Fruit fly (Drosophila melanogaster) whole organism, embryonic: Measurements from ENCODE around the gene WDR79.
A peak's percentile ranks its signal among the peaks of the same experiment; 100 is the strongest.

Source experiments
- Adf1 ChIP-seq: fragments of 200-800 bp; sonication (Bioruptor generic); IDR thresholded peaks from 2 replicates; pipeline ENCODE4 v1.3.6; 2022; ENCODE audit warnings: missing biosample characterization, missing genetic modification characterization
- B-H2 ChIP-seq: fragments of 200-800 bp; sonication (Bioruptor generic); optimal IDR thresholded peaks from 2 replicates; lab custom pipeline; 2018; ENCODE audit warnings: missing biosample characterization, mild to moderate bottlenecking, missing genetic modification characterization
- Blimp-1 ChIP-seq: fragments of 200-800 bp; sonication (Bioruptor generic); optimal IDR thresholded peaks from 3 replicates; lab custom pipeline; 2018; ENCODE audit warnings: missing biosample characterization, missing genetic modification characterization, mild to moderate bottlenecking, moderate library complexity, missing genetic modification reagents
- Bteb2 ChIP-seq: fragments of 200-800 bp; sonication (Bioruptor generic); optimal IDR thresholded peaks from 2 replicates; lab custom pipeline; 2016; ENCODE audit warnings: missing biosample characterization, missing genetic modification characterization
- CG1024 ChIP-seq: fragments of 200-800 bp; sonication (Bioruptor generic); IDR thresholded peaks from 2 replicates; pipeline ENCODE4 v1.3.6; 2022; ENCODE audit warnings: missing biosample characterization, missing genetic modification characterization
- CG10321 ChIP-seq: fragments of 200-800 bp; sonication (Bioruptor generic); IDR thresholded peaks from 2 replicates; pipeline ENCODE4 v1.3.6; 2022; ENCODE audit warnings: missing biosample characterization, missing genetic modification characterization
- CG10431 ChIP-seq: fragments of 200-800 bp; sonication (Bioruptor generic); optimal IDR thresholded peaks from 3 replicates; lab custom pipeline; 2018; ENCODE audit warnings: missing biosample characterization, mild to moderate bottlenecking, missing genetic modification characterization
- CG11695 ChIP-seq: fragments of 200-800 bp; sonication (Bioruptor generic); IDR thresholded peaks from 3 replicates; pipeline ENCODE4 v1.3.6; 2022; ENCODE audit warnings: missing biosample characterization, missing genetic modification characterization
- CG12391 ChIP-seq: fragments of 200-800 bp; sonication (Bioruptor generic); optimal IDR thresholded peaks from 3 replicates; lab custom pipeline; 2018; ENCODE audit warnings: missing biosample characterization, mild to moderate bottlenecking, missing genetic modification characterization, moderate library complexity
- CG15514 ChIP-seq: fragments of 200-800 bp; sonication (Bioruptor generic); optimal IDR thresholded peaks from 3 replicates; lab custom pipeline; 2017; ENCODE audit warnings: missing biosample characterization, missing genetic modification characterization, mild to moderate bottlenecking, moderate library complexity, missing genetic modification reagents
- CG16815 ChIP-seq: fragments of 200-800 bp; sonication (Bioruptor generic); optimal IDR thresholded peaks from 3 replicates; lab custom pipeline; 2017; ENCODE audit warnings: missing biosample characterization, mild to moderate bottlenecking, missing genetic modification characterization
- CG2875 ChIP-seq: fragments of 200-800 bp; sonication (Bioruptor generic); optimal IDR thresholded peaks from 2 replicates; lab custom pipeline; 2017; ENCODE audit warnings: missing biosample characterization, mild to moderate bottlenecking, missing genetic modification characterization, missing genetic modification reagents
- CG30403 ChIP-seq: fragments of 200-800 bp; sonication (Bioruptor generic); optimal IDR thresholded peaks from 3 replicates; lab custom pipeline; 2016; ENCODE audit warnings: missing biosample characterization, missing genetic modification characterization
- CG32772 ChIP-seq: fragments of 200-800 bp; sonication (Bioruptor generic); IDR thresholded peaks from 2 replicates; pipeline ENCODE4 v1.3.6; 2022; ENCODE audit warnings: missing biosample characterization, missing genetic modification characterization
- CG3407 ChIP-seq: fragments of 200-800 bp; sonication (Bioruptor generic); optimal IDR thresholded peaks from 2 replicates; lab custom pipeline; 2018; ENCODE audit warnings: missing biosample characterization, mild to moderate bottlenecking, missing genetic modification characterization
- CG5180 ChIP-seq: fragments of 200-800 bp; sonication (Bioruptor generic); optimal IDR thresholded peaks from 3 replicates; lab custom pipeline; 2017; ENCODE audit warnings: missing biosample characterization, missing genetic modification characterization, mild to moderate bottlenecking, moderate library complexity, missing genetic modification reagents
- CG5245 ChIP-seq: fragments of 200-800 bp; sonication (Bioruptor generic); optimal IDR thresholded peaks from 3 replicates; lab custom pipeline; 2016; ENCODE audit warnings: missing biosample characterization, missing genetic modification characterization
- CG6689 ChIP-seq: fragments of 200-800 bp; sonication (Bioruptor generic); IDR thresholded peaks from 2 replicates; pipeline ENCODE4 v1.3.6; 2022; ENCODE audit warnings: missing biosample characterization, missing genetic modification characterization
- CG6813 ChIP-seq: fragments of 200-800 bp; sonication (Bioruptor generic); optimal IDR thresholded peaks from 2 replicates; lab custom pipeline; 2017; ENCODE audit warnings: missing biosample characterization, missing genetic modification characterization, mild to moderate bottlenecking, moderate library complexity, missing genetic modification reagents
- CoRest ChIP-seq: fragments of 200-800 bp; sonication (Bioruptor generic); optimal IDR thresholded peaks from 3 replicates; lab custom pipeline; 2018; ENCODE audit warnings: missing biosample characterization, mild to moderate bottlenecking, missing genetic modification characterization, moderate library complexity
- D19B ChIP-seq: fragments of 200-800 bp; sonication (Bioruptor generic); optimal IDR thresholded peaks from 2 replicates; lab custom pipeline; 2017; ENCODE audit warnings: missing biosample characterization, mild to moderate bottlenecking, missing genetic modification characterization
- Dref ChIP-seq: fragments of 200-800 bp; sonication (Bioruptor generic); IDR thresholded peaks from 2 replicates; pipeline ENCODE4 v1.3.6; 2022; ENCODE audit warnings: missing biosample characterization, missing genetic modification characterization
- E2f2 ChIP-seq: fragments of 200-800 bp; sonication (Bioruptor generic); IDR thresholded peaks from 2 replicates; pipeline ENCODE4 v1.3.6; 2022; ENCODE audit warnings: missing biosample characterization, missing genetic modification characterization
- Gug ChIP-seq: fragments of 200-800 bp; sonication (Bioruptor generic); IDR thresholded peaks from 4 replicates; pipeline ENCODE4 v1.3.6; 2022; ENCODE audit warnings: missing biosample characterization, missing genetic modification characterization
- Hr3 ChIP-seq: fragments of 200-800 bp; sonication (Bioruptor generic); optimal IDR thresholded peaks from 3 replicates; lab custom pipeline; 2016; ENCODE audit warnings: missing biosample characterization, missing genetic modification characterization
- Hsf ChIP-seq: fragments of 200-800 bp; sonication (Bioruptor generic); optimal IDR thresholded peaks from 3 replicates; lab custom pipeline; 2016; ENCODE audit warnings: missing biosample characterization, missing genetic modification characterization
- Optix ChIP-seq: fragments of 200-800 bp; sonication (Bioruptor generic); IDR thresholded peaks from 3 replicates; pipeline ENCODE4 v1.3.6; 2022; ENCODE audit warnings: missing biosample characterization, missing genetic modification characterization
- Six4 ChIP-seq: fragments of 200-800 bp; sonication (Bioruptor generic); optimal IDR thresholded peaks from 2 replicates; lab custom pipeline; 2016; ENCODE audit warnings: missing biosample characterization, missing genetic modification characterization
- Sox102F ChIP-seq: fragments of 200-800 bp; sonication (Bioruptor generic); optimal IDR thresholded peaks from 2 replicates; lab custom pipeline; 2018; ENCODE audit warnings: missing biosample characterization, mild to moderate bottlenecking, missing genetic modification characterization, moderate library complexity
- Tbp ChIP-seq: fragments of >200 bp; optimal IDR thresholded peaks from 2 replicates; lab custom pipeline; 2018; ENCODE audit warnings: missing biosample characterization, missing genetic modification characterization
- Xrp1 ChIP-seq: fragments of 200-800 bp; sonication (Bioruptor generic); IDR thresholded peaks from 2 replicates; pipeline ENCODE4 v1.3.6; 2022; ENCODE audit warnings: missing biosample characterization, missing genetic modification characterization
- ash1 ChIP-seq: fragments of 200-800 bp; sonication (Bioruptor generic); optimal IDR thresholded peaks from 2 replicates; lab custom pipeline; 2018; ENCODE audit warnings: missing biosample characterization, mild to moderate bottlenecking, missing genetic modification characterization
- az2 ChIP-seq: fragments of 200-800 bp; sonication (Bioruptor generic); optimal IDR thresholded peaks from 3 replicates; lab custom pipeline; 2016; ENCODE audit warnings: missing biosample characterization, missing genetic modification characterization
- cad ChIP-seq: fragments of >200 bp; optimal IDR thresholded peaks from 2 replicates; lab custom pipeline; 2017; ENCODE audit warnings: missing biosample characterization, missing genetic modification characterization
- dpn ChIP-seq, 2 experiments: fragments of 200-800 bp; sonication (Bioruptor generic); optimal IDR thresholded peaks; 3 replicates each; lab custom pipeline; 2016; ENCODE audit warnings: missing biosample characterization in 2 of 2, missing genetic modification characterization in 2 of 2
- ems ChIP-seq: fragments of 200-800 bp; sonication (Bioruptor generic); optimal IDR thresholded peaks from 3 replicates; lab custom pipeline; 2016; ENCODE audit warnings: missing biosample characterization, missing genetic modification characterization
- fd102C ChIP-seq: fragments of 200-800 bp; sonication (Bioruptor generic); optimal IDR thresholded peaks from 2 replicates; lab custom pipeline; 2018; ENCODE audit warnings: missing biosample characterization, mild to moderate bottlenecking, missing genetic modification characterization, moderate library complexity
- h ChIP-seq: fragments of >200 bp; optimal IDR thresholded peaks from 2 replicates; lab custom pipeline; 2017
- hbn ChIP-seq: fragments of 200-800 bp; sonication (Bioruptor generic); IDR thresholded peaks from 2 replicates; pipeline ENCODE4 v1.3.6; 2022; ENCODE audit warnings: missing biosample characterization, missing genetic modification characterization; ENCODE audit not compliant: partially characterized antibody
- insv ChIP-seq, 2 experiments: fragments of 200-800 bp; sonication (Bioruptor generic); optimal IDR thresholded peaks; 3 replicates each; lab custom pipeline; 2016 to 2018; ENCODE audit warnings: missing biosample characterization in 2 of 2, missing genetic modification characterization in 2 of 2
- luna ChIP-seq: fragments of 200-800 bp; sonication (Bioruptor generic); optimal IDR thresholded peaks from 2 replicates; lab custom pipeline; 2016; ENCODE audit warnings: missing biosample characterization, missing genetic modification characterization
- maf-S ChIP-seq: fragments of 200-800 bp; sonication (Bioruptor generic); optimal IDR thresholded peaks from 2 replicates; lab custom pipeline; 2016; ENCODE audit warnings: missing biosample characterization, missing genetic modification characterization
- nmo ChIP-seq: fragments of 200-800 bp; sonication (Bioruptor generic); optimal IDR thresholded peaks from 2 replicates; lab custom pipeline; 2018; ENCODE audit warnings: missing biosample characterization, mild to moderate bottlenecking, missing genetic modification characterization, moderate library complexity
- nom ChIP-seq: fragments of 200-800 bp; sonication (Bioruptor generic); optimal IDR thresholded peaks from 2 replicates; lab custom pipeline; 2017; ENCODE audit warnings: missing biosample characterization, missing genetic modification characterization, mild to moderate bottlenecking, moderate library complexity, missing genetic modification reagents
- pnt ChIP-seq: fragments of 200-800 bp; sonication (Bioruptor generic); optimal IDR thresholded peaks from 3 replicates; lab custom pipeline; 2016; ENCODE audit warnings: missing biosample characterization, missing genetic modification characterization
- rib ChIP-seq: fragments of 200-800 bp; sonication (Bioruptor generic); IDR thresholded peaks from 2 replicates; pipeline ENCODE4 v1.3.6; 2022; ENCODE audit warnings: missing biosample characterization, missing genetic modification characterization
- slbo ChIP-seq: fragments of 200-800 bp; sonication (Bioruptor generic); IDR thresholded peaks from 2 replicates; pipeline ENCODE4 v1.3.6; 2022; ENCODE audit warnings: missing biosample characterization, missing genetic modification characterization
- slp2 ChIP-seq: fragments of 200-800 bp; sonication (Bioruptor generic); optimal IDR thresholded peaks from 2 replicates; lab custom pipeline; 2016; ENCODE audit warnings: missing biosample characterization, missing genetic modification characterization
- so ChIP-seq: fragments of 200-800 bp; sonication (Bioruptor generic); IDR thresholded peaks from 3 replicates; pipeline ENCODE4 v1.3.6; 2022; ENCODE audit warnings: missing biosample characterization, missing genetic modification characterization
- sr ChIP-seq: fragments of 200-800 bp; sonication (Bioruptor generic); IDR thresholded peaks from 3 replicates; pipeline ENCODE4 v1.3.6; 2022; ENCODE audit warnings: missing biosample characterization, missing genetic modification characterization
- tx ChIP-seq: fragments of 200-800 bp; sonication (Bioruptor generic); optimal IDR thresholded peaks from 2 replicates; lab custom pipeline; 2016; ENCODE audit warnings: missing biosample characterization, missing genetic modification characterization
- usp ChIP-seq: fragments of >200 bp; optimal IDR thresholded peaks from 2 replicates; lab custom pipeline; 2017; ENCODE audit warnings: missing biosample characterization, missing genetic modification characterization
- zen ChIP-seq: fragments of 200-800 bp; sonication (Bioruptor generic); optimal IDR thresholded peaks from 3 replicates; lab custom pipeline; 2018; ENCODE audit warnings: missing biosample characterization, mild to moderate bottlenecking, missing genetic modification characterization, moderate library complexity

WDR79 gene

DNA sequence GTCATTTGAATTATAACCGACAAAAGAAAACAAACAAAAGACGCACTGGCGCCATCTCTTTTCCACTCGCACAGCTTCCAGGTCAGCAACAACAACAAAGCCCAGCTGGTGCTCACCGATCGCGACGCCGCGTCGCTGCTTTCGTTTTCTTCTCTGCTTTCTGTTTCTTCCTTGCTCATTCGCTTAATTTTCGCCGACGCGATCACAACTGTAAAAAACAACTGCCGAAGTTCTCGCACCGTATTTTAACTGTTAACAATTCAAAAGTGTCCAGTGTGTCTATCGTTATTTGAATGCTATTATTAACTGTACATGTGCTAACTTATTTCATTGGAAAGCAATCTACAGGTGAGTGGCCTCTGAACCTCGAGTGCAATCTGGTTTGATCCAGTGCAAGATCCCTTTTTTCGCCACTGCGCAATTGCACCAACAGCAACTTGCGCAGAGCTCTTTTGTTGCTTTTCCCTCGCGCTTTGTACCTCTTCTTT is 27.3 kb downstream of the WDR79 start, which contains the start of gene stai (continued):
- TF ChIP-seq CG12391 (tag; lab: Kevin White, UChicago) (no peak), CG15514 (GFP tag; lab: Kevin White, UChicago) (no peak), CG5180 (GFP tag; lab: Kevin White, UChicago) (no peak), slbo (GFP tag; lab: Robert Waterston, UW) (no peak), pnt (GFP tag; lab: Kevin White, UChicago) (no peak), CG3407 (GFP tag; lab: Kevin White, UChicago) (no peak), maf-S (GFP tag; lab: Kevin White, UChicago) (no peak), CG2875 (no peak), rib (GFP tag; lab: Robert Waterston, UW) (no peak), Xrp1 (no peak), Hr3 (no peak), D19B (no peak), CG5245 (no peak), nmo (no peak), CG11695 (GFP tag; lab: Robert Waterston, UW) (no peak), luna (GFP tag; lab: Kevin White, UChicago) (no peak), Six4 (GFP tag; lab: Kevin White, UChicago) (no peak), CG10321 (GFP tag; lab: Robert Waterston, UW) (peak; percentile 83), CG30403 (no peak), Adf1 (GFP tag; lab: Robert Waterston, UW) (peak; percentile 83), CoRest (tag; lab: Kevin White, UChicago) (no peak), nom (GFP tag; lab: Kevin White, UChicago) (peak; percentile 80), CG6689 (GFP tag; lab: Robert Waterston, UW) (no peak), hbn (GFP tag; lab: Robert Waterston, UW) (no peak), ems (no peak), az2 (GFP tag; lab: Kevin White, UChicago) (no peak), CG6813 (GFP tag; lab: Kevin White, UChicago) (no peak), Optix (GFP tag; lab: Robert Waterston, UW) (no peak), CG1024 (GFP tag; lab: Robert Waterston, UW) (no peak), insv (GFP tag; optimal IDR thresholded peaks at IDR 0.05; lab: Kevin White, UChicago) (no peak), Blimp-1 (GFP tag; lab: Kevin White, UChicago) (peak; percentile 40), Bteb2 (GFP tag; lab: Kevin White, UChicago) (no peak), so (GFP tag; lab: Robert Waterston, UW) (no peak), usp (no peak), CG10431 (GFP tag; lab: Kevin White, UChicago) (no peak), cad (GFP tag; lab: Kevin White, UChicago) (no peak), sr (no peak), CG32772 (GFP tag; lab: Robert Waterston, UW) (no peak), Dref (GFP tag; lab: Robert Waterston, UW) (no peak), tx (GFP tag; lab: Kevin White, UChicago) (no peak), Sox102F (GFP tag; lab: Kevin White, UChicago) (no peak), fd102C (GFP tag; lab: Kevin White, UChicago) (no peak), Gug (GFP tag; lab: Robert Waterston, UW) (no peak), h (lab: Kevin White, UChicago) (no peak), dpn (GFP tag; optimal IDR thresholded peaks at IDR 0.05; lab: Kevin White, UChicago) (no peak), slp2 (GFP tag; lab: Kevin White, UChicago) (no peak), Tbp (GFP tag; lab: Kevin White, UChicago) (no peak), CG16815 (no peak), E2f2 (GFP tag; lab: Robert Waterston, UW) (peak; percentile 34; the same call in 1 of the 2 replicates), ash1 (GFP tag; lab: Kevin White, UChicago) (no peak), B-H2 (GFP tag; lab: Kevin White, UChicago) (no peak), zen (tag; lab: Kevin White, UChicago) (no peak), Hsf (GFP tag; lab: Kevin White, UChicago) (no peak)
